Fruit fly (Drosophila melanogaster) S2 (cell line): Measurements from ENCODE around the gene CG8372.

Source experiments
- CG8478 ChIP-seq: fragments of >200 bp; optimal IDR thresholded peaks from 2 replicates; lab custom pipeline; 2018
- CTCF ChIP-seq, 2 experiments: fragments of >200 bp; optimal IDR thresholded peaks; 2 replicates each; lab custom pipeline; 2018

DNA sequence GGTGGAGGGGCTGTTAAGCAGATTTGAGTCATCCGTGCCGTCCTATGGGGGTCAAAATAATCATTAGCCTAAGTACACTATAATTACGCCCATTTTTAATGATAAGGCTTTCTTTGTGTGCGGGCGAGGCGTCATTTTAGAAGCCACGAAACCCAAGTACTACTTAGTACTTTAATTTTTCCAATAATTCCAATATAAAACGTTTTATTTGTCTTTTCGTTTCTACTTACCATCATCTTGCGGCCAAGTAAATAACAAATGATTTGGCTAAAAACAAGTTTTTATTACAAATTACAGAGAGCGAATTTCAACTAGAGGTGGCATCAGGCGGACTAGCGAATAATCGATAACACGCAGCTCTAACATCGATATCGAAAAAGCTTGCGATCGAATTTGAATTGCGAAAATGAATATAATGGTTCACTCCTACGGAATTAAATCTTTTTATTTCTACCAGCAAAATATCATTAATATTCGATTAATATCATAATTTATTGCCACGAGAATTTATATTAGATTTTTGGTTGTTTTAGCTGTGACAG is 7.8 kb upstream of the CG8372 start, which contains the start of gene Snx6:
- TF ChIP-seq CG8478 (lab: Kevin White, UChicago) (no peak), CTCF (optimal IDR thresholded peaks at IDR 0.05; lab: Kevin White, UChicago) (no peak)
